Fruit fly (Drosophila melanogaster): ENCODE results near the gene Vha14-2.

DNA sequence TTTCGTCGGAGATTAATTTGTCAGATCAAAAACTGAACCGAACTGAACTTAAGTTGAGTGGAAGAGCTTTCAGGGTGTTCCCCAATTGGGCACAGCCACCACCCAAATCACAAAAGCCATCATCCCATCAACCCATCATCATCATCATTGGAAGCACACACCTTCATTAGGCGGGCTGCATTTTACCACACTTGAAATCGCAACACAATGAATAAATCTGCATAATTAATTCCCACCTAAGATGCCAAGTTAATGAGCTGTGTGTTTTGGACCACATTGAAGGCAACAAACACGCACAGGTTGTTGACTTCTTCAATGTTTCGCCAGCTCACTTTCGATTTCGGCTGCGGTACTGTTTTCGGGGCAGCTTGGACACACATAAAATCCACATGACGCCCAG, 17.2 kb upstream of the Vha14-2 start:
- no peak for TF ChIP-seq N (GFP tag; optimal IDR thresholded peaks at IDR 0.05)
- no peak for TF ChIP-seq Dif (GFP tag; optimal IDR thresholded peaks at IDR 0.05; ENCODE audit: partially characterized antibody)
